Worm (Caenorhabditis elegans): ENCODE measurements around the gene ipla-5.

Gene ipla-5

DNA sequence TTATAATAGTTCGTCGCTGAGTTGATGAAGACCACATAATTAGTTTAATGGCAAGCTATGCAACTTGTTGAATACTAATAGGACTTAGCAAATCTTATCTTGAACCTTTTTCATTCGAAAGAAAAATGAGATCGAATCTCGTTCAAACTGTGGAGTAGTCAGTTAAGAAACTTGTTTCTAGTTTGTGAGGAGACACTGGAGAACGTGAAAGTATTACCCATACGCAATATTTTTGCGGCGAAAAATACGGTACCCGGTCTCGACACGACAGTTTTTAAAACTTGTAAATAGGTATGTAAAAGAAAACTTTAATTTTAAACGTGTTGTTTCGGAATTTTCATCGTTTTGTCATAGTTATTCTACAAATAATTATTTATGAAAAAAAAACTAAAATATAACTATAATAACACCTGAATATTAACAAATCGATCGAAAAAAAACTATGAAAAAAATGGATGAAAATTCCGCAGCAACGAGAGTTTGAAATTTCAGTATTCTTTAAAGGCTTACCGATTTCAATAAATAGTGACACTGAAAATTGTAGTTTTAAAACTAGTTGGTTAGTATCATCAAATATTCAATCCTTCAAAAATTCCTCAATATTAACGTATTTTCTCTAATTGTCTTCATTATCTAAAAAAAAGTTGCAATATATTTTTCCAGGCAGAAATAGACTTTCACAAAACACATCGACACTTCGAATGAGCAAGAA is 30.7 kb downstream of the ipla-5 start, which contains the start of the genes F20C5.7 and parg-1:
Gene F20C5.7, minus strand, starts transcription at position 101 of the 712 bp plus-strand sequence.
Gene parg-1, plus strand, starts transcription at position 662 of the 712 bp plus-strand sequence.
- TF ChIP-seq bed-3 (GFP tag; optimal IDR thresholded peaks at IDR 0.05): no peak

- TF ChIP-seq drap-1 (GFP tag; optimal IDR thresholded peaks at IDR 0.05) (no peak), lin-32 (GFP tag; optimal IDR thresholded peaks at IDR 0.05) (no peak), ceh-39 (tag; optimal IDR thresholded peaks at IDR 0.05) (no peak), mls-2 (tag; optimal IDR thresholded peaks at IDR 0.05) (no peak), elt-1 (tag; optimal IDR thresholded peaks at IDR 0.05; ENCODE audit: borderline replicate concordance, insufficient read depth) (no peak), unc-120 (tag; optimal IDR thresholded peaks at IDR 0.05; ENCODE audit: poor library complexity, severe bottlenecking) (no peak)
Observed at ce11 chrIV:8748967-8749366, 33.9 kb downstream of the ipla-5 start.

DNA sequence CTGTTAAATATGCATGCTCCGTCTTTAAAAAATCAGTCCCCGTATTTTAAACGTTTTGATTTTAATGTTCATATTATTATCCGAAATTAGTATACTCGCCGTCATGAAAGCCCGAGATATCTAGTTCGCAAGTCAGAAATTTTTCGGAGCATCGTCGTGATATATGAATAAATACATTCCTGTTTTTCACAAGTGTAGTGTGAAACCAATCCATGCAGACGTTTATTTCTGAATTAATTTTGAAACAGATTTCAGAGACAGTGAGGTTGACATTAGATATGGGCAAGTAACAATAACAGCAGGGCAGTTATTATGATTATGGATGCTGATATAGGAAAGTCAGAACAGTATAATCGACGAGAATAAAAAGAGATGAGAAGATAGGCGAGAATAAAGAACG is 37.4 kb downstream of the ipla-5 start:
- TF ChIP-seq ceh-39 (tag; optimal IDR thresholded peaks at IDR 0.05): no peak
- TF ChIP-seq bed-3 (GFP tag; optimal IDR thresholded peaks at IDR 0.05): no peak
- TF ChIP-seq lsy-2 (tag; optimal IDR thresholded peaks at IDR 0.05): no peak

DNA sequence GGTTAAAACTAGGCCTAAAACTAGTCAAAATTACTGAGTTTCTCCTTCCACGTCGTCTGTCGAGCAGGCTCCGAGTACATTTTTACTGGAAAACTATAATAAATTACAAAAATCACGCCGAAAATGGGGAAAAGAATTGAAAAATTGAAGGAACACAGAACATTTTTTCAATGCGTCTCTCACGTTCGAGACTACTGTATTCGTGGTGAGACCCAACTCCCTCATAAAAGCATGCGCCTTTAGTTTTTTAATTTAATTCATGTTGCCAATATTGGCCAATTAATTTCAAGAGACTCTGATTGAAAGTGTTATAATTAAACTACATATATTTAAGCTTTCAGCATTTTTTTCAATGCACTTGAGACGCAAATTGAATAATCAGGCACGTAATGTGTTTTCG is 39.1 kb downstream of the ipla-5 start:
- TF ChIP-seq ztf-11 (tag; optimal IDR thresholded peaks at IDR 0.05) (no peak), ceh-83 (GFP tag; optimal IDR thresholded peaks at IDR 0.05) (peak; percentile 10)

ce11 chrIV:8754727-8755126 is 39.7 kb downstream of the ipla-5 start, which contains the start of gene elli-1:
elli-1 (minus strand) TSS chrIV:8754827.
- no peak for TF ChIP-seq snpc-4 (tag; optimal IDR thresholded peaks at IDR 0.05)
- no peak for TF ChIP-seq nhr-28 (tag; optimal IDR thresholded peaks at IDR 0.05)
- TF ChIP-seq blmp-1 (tag; optimal IDR thresholded peaks at IDR 0.05): no peak
- TF ChIP-seq elt-1 (tag; optimal IDR thresholded peaks at IDR 0.05; ENCODE audit: borderline replicate concordance, insufficient read depth): no peak
- no peak for TF ChIP-seq bed-3 (GFP tag; optimal IDR thresholded peaks at IDR 0.05)
- TF ChIP-seq ceh-43 (GFP tag; optimal IDR thresholded peaks at IDR 0.05): no peak
- no peak for TF ChIP-seq zip-8 (tag; optimal IDR thresholded peaks at IDR 0.05)

ce11 chrIV:8757729-8758128 is 42.7 kb downstream of the ipla-5 start:
- peak; percentile 55 for TF ChIP-seq hlh-1 (tag; optimal IDR thresholded peaks at IDR 0.05)
- no peak for TF ChIP-seq ceh-83 (GFP tag; optimal IDR thresholded peaks at IDR 0.05)
- TF ChIP-seq lin-32 (GFP tag; optimal IDR thresholded peaks at IDR 0.05): no peak
- peak; percentile 2 for TF ChIP-seq ces-1 (GFP tag; optimal IDR thresholded peaks at IDR 0.05)
- peak; percentile 54 for TF ChIP-seq unc-120 (tag; optimal IDR thresholded peaks at IDR 0.05; ENCODE audit: poor library complexity, severe bottlenecking)
- TF ChIP-seq flh-1 (GFP tag; optimal IDR thresholded peaks at IDR 0.05): no peak
- no peak for TF ChIP-seq lin-13 (tag; optimal IDR thresholded peaks at IDR 0.05)
- no peak for TF ChIP-seq cnd-1 (tag; optimal IDR thresholded peaks at IDR 0.05)

ce11 chrIV:8758620-8759019 is 43.6 kb downstream of the ipla-5 start:
- TF ChIP-seq nhr-28 (tag; optimal IDR thresholded peaks at IDR 0.05): no peak
- peak; percentile 28 for TF ChIP-seq ces-1 (GFP tag; optimal IDR thresholded peaks at IDR 0.05)

- TF ChIP-seq ces-1 (GFP tag; optimal IDR thresholded peaks at IDR 0.05) (no peak), nhr-28 (tag; optimal IDR thresholded peaks at IDR 0.05) (no peak), drap-1 (GFP tag; optimal IDR thresholded peaks at IDR 0.05) (no peak), mab-5 (tag; optimal IDR thresholded peaks at IDR 0.05) (no peak), nhr-12 (tag; optimal IDR thresholded peaks at IDR 0.05) (no peak), lin-32 (GFP tag; optimal IDR thresholded peaks at IDR 0.05) (no peak), ceh-83 (GFP tag; optimal IDR thresholded peaks at IDR 0.05) (no peak), mls-2 (tag; optimal IDR thresholded peaks at IDR 0.05) (no peak), sptf-1 (tag; optimal IDR thresholded peaks at IDR 0.05) (no peak), elt-3 (tag; optimal IDR thresholded peaks at IDR 0.05) (no peak), ham-2 (GFP tag; optimal IDR thresholded peaks at IDR 0.05) (no peak), sem-2 (GFP tag; optimal IDR thresholded peaks at IDR 0.05) (no peak), tbx-8 (GFP tag; optimal IDR thresholded peaks at IDR 0.05) (no peak), ztf-11 (tag; optimal IDR thresholded peaks at IDR 0.05) (no peak), unc-62 (GFP tag; optimal IDR thresholded peaks at IDR 0.05) (no peak), hlh-1 (tag; optimal IDR thresholded peaks at IDR 0.05) (no peak), unc-120 (tag; optimal IDR thresholded peaks at IDR 0.05; ENCODE audit: poor library complexity, severe bottlenecking) (no peak), nhr-237 (tag; optimal IDR thresholded peaks at IDR 0.05) (no peak)
Observed at ce11 chrIV:8761896-8762295, 46.8 kb downstream of the ipla-5 start, which contains the start of the genes F20C5.11 and klp-11. F20C5.11 (minus strand) TSS chrIV:8761996. klp-11 (minus strand) TSS chrIV:8762066.
